Worm (Caenorhabditis elegans): ENCODE measurements around the gene mes-6.

The mes-6 gene

ce11 chrIV:8542272-8542671 lies 31.2 kb downstream of the mes-6 start:
- TF ChIP-seq ztf-4 (tag; optimal IDR thresholded peaks at IDR 0.05) (no peak), fos-1 (tag; optimal IDR thresholded peaks at IDR 0.05) (peak; percentile 94), nhr-129 (tag; optimal IDR thresholded peaks at IDR 0.05) (no peak), sma-9 (GFP tag; optimal IDR thresholded peaks at IDR 0.05) (peak; percentile 19), sma-9 (tag; optimal IDR thresholded peaks at IDR 0.05) (no peak), ZK546.5 (tag; optimal IDR thresholded peaks at IDR 0.05) (no peak), crh-2 (tag; optimal IDR thresholded peaks at IDR 0.05) (peak; percentile 65), aly-2 (tag; optimal IDR thresholded peaks at IDR 0.05) (no peak), unc-62 (GFP tag; optimal IDR thresholded peaks at IDR 0.05) (no peak), skn-1 (tag; optimal IDR thresholded peaks at IDR 0.05) (no peak), blmp-1 (tag; optimal IDR thresholded peaks at IDR 0.05; ENCODE audit: insufficient read depth) (no peak), mab-5 (tag; optimal IDR thresholded peaks at IDR 0.05) (no peak), nhr-10 (tag; optimal IDR thresholded peaks at IDR 0.05) (no peak), ztf-11 (tag; optimal IDR thresholded peaks at IDR 0.05) (no peak), Y55F3AM.14 (GFP tag; optimal IDR thresholded peaks at IDR 0.05) (no peak), unc-55 (GFP tag; optimal IDR thresholded peaks at IDR 0.05) (no peak), lin-13 (GFP tag; optimal IDR thresholded peaks at IDR 0.05) (no peak), nhr-12 (tag; optimal IDR thresholded peaks at IDR 0.05) (no peak), zag-1 (tag; optimal IDR thresholded peaks at IDR 0.05) (no peak), ceh-82 (tag; optimal IDR thresholded peaks at IDR 0.05) (no peak), nhr-23 (tag; optimal IDR thresholded peaks at IDR 0.05) (no peak), elt-3 (tag; optimal IDR thresholded peaks at IDR 0.05) (no peak)

DNA sequence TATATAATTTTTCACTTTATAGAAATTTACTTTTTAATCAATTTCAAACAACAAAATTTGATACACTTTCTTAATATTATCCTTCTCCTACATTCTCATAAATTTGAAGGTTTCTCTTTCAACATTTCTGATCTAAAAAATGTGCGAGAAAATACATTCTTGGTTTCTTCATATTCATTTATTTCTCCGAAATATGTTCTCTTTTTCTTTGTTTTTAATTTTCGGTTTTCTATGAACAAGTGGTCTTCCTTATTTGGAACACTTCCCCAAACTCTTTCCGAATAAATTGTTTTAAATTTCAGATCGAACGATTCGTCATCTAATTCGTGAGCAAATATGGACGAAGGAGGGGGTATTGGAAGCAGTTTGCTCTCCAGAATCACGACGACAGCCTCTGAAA lies 48.0 kb downstream of the mes-6 start, which contains the start of gene npr-22:
npr-22 (plus strand) TSS at position 301 of the 400 bp plus-strand sequence.
- TF ChIP-seq nhr-129 (tag; optimal IDR thresholded peaks at IDR 0.05) (no peak), ama-1 (optimal IDR thresholded peaks at IDR 0.05) (no peak), mbf-1 (tag; optimal IDR thresholded peaks at IDR 0.05) (no peak), F13H6.1 (tag; optimal IDR thresholded peaks at IDR 0.05) (no peak), sma-9 (GFP tag; optimal IDR thresholded peaks at IDR 0.05) (no peak), sma-9 (tag; optimal IDR thresholded peaks at IDR 0.05) (no peak)
